Worm (Caenorhabditis elegans) whole organism, mixed stage, embryonic: ENCODE results near the gene lite-1.

Experiments
- ceh-83 ChIP-seq: fragments of 200-800 bp; sonication (Bioruptor generic); optimal IDR thresholded peaks from 2 replicates; lab custom pipeline; 2018; ENCODE audit warnings: mild to moderate bottlenecking, missing genetic modification characterization, missing compliant biosample characterization
- mab-5 ChIP-seq: fragments of 150-350 bp; optimal IDR thresholded peaks from 2 replicates; lab custom pipeline; 2014; ENCODE audit warnings: missing biosample characterization, missing genetic modification characterization
- mls-2 ChIP-seq: sonication (generic microtip); optimal IDR thresholded peaks from 2 replicates; lab custom pipeline; 2016; ENCODE audit warnings: mild to moderate bottlenecking, missing genetic modification characterization, moderate library complexity, missing compliant biosample characterization
- nhr-237 ChIP-seq: fragments of 150-350 bp; optimal IDR thresholded peaks from 2 replicates; lab custom pipeline; 2014; ENCODE audit warnings: missing biosample characterization, missing genetic modification characterization
- pha-4 ChIP-seq: fragments of 150-350 bp; optimal IDR thresholded peaks from 2 replicates; lab custom pipeline; 2018; ENCODE audit warnings: missing biosample characterization, missing genetic modification reagents, missing genetic modification characterization
- snpc-4 ChIP-seq: fragments of 150-350 bp; optimal IDR thresholded peaks from 2 replicates; lab custom pipeline; 2014; ENCODE audit warnings: missing biosample characterization, missing genetic modification characterization
- unc-62 ChIP-seq: fragments of 150-350 bp; optimal IDR thresholded peaks from 2 replicates; lab custom pipeline; 2014; ENCODE audit warnings: missing biosample characterization, missing genetic modification reagents, missing genetic modification characterization
- zip-8 ChIP-seq: fragments of 150-350 bp; optimal IDR thresholded peaks from 2 replicates; lab custom pipeline; 2014; ENCODE audit warnings: missing biosample characterization, missing genetic modification characterization
- ztf-11 ChIP-seq: fragments of 150-350 bp; optimal IDR thresholded peaks from 2 replicates; lab custom pipeline; 2014; ENCODE audit warnings: missing biosample characterization, missing genetic modification characterization

DNA sequence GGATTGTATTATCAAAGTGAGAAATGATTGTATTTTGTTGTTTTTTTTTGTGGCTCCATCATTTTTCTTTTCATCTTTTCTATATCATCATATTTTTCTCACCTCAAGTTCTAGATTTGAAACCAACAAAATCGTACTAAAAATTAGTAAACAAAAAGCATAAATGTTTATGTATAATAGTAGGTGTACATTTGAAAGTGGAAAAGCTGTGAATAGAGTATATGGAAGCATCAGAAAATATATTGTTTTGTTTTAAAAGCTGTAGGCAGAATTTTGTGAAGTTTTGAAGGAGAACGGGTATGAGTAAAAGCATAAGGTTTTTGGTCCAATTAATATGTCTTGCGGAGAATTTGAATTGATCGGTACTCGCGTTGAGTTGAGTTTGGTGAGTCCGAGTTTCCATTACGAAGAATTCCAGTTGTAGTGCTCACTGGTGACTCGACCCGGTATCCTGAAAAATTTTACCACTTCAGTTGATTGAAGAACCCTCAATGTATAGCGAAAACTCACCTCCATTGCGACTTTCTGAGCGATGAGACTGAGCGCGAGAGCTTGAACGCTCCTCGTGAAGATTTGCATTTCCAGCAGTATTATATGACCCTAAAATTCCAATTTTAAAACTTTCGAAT lies 2.5 kb upstream of the lite-1 start, which contains the start of gene C14F11.4:
- TF ChIP-seq ceh-83 (GFP tag; lab: Kevin White, UChicago) (no peak), snpc-4 (tag; lab: Kevin White, UChicago) (no peak), nhr-237 (tag; lab: Kevin White, UChicago) (no peak), pha-4 (no peak), ztf-11 (no peak), unc-62 (GFP tag; lab: Kevin White, UChicago) (no peak), mab-5 (no peak), zip-8 (tag; lab: Kevin White, UChicago) (no peak), mls-2 (tag; lab: Kevin White, UChicago) (no peak)
